Worm (Caenorhabditis elegans) whole organism, mixed stage, embryonic: ENCODE data around the gene acs-20.
A peak's percentile ranks its signal among the peaks of the same experiment; 100 is the strongest.

Experiments used
- M03D4.4 ChIP-seq: sonication (generic microtip); optimal IDR thresholded peaks from 2 replicates; lab custom pipeline; 2017; ENCODE audit warnings: mild to moderate bottlenecking, missing genetic modification characterization, missing compliant biosample characterization
- blmp-1 ChIP-seq: fragments of 150-350 bp; optimal IDR thresholded peaks from 2 replicates; lab custom pipeline; 2014; ENCODE audit warnings: missing biosample characterization, missing genetic modification characterization
- ceh-39 ChIP-seq: fragments of 150-350 bp; optimal IDR thresholded peaks from 2 replicates; lab custom pipeline; 2014; ENCODE audit warnings: missing biosample characterization, missing genetic modification characterization
- ceh-43 ChIP-seq: fragments of 200-800 bp; sonication (Bioruptor generic); optimal IDR thresholded peaks from 2 replicates; lab custom pipeline; 2018; ENCODE audit warnings: mild to moderate bottlenecking, missing genetic modification characterization, moderate library complexity, missing compliant biosample characterization
- ceh-83 ChIP-seq: fragments of 200-800 bp; sonication (Bioruptor generic); optimal IDR thresholded peaks from 2 replicates; lab custom pipeline; 2018; ENCODE audit warnings: mild to moderate bottlenecking, missing genetic modification characterization, missing compliant biosample characterization
- ces-1 ChIP-seq: fragments of 150-350 bp; optimal IDR thresholded peaks from 2 replicates; lab custom pipeline; 2014; ENCODE audit warnings: missing biosample characterization, missing genetic modification reagents, missing genetic modification characterization
- cnd-1 ChIP-seq: fragments of 200-800 bp; sonication (Bioruptor generic); optimal IDR thresholded peaks from 2 replicates; lab custom pipeline; 2018; ENCODE audit warnings: mild to moderate bottlenecking, missing genetic modification characterization, missing compliant biosample characterization
- drap-1 ChIP-seq: fragments of 200-800 bp; sonication (Bioruptor generic); optimal IDR thresholded peaks from 3 replicates; lab custom pipeline; 2018; ENCODE audit warnings: mild to moderate bottlenecking, missing genetic modification characterization, missing compliant biosample characterization
- elt-1 ChIP-seq: sonication (generic microtip); optimal IDR thresholded peaks from 2 replicates; lab custom pipeline; 2017; ENCODE audit warnings: missing genetic modification characterization, mild to moderate bottlenecking, missing compliant biosample characterization, antibody characterized with exemption, moderate library complexity, borderline replicate concordance; ENCODE audit not compliant: insufficient read depth
- elt-3 ChIP-seq: fragments of 150-350 bp; optimal IDR thresholded peaks from 2 replicates; lab custom pipeline; 2014; ENCODE audit warnings: missing biosample characterization, missing genetic modification characterization
- ham-2 ChIP-seq: fragments of 200-800 bp; sonication (Bioruptor generic); optimal IDR thresholded peaks from 2 replicates; lab custom pipeline; 2018; ENCODE audit warnings: mild to moderate bottlenecking, missing genetic modification characterization, missing compliant biosample characterization
- hlh-1 ChIP-seq: fragments of 150-350 bp; optimal IDR thresholded peaks from 2 replicates; lab custom pipeline; 2014; ENCODE audit warnings: missing biosample characterization, missing genetic modification reagents, missing genetic modification characterization
- lin-13 ChIP-seq: fragments of 150-350 bp; optimal IDR thresholded peaks from 2 replicates; lab custom pipeline; 2014; ENCODE audit warnings: missing biosample characterization, missing genetic modification characterization
- lin-32 ChIP-seq: fragments of 200-800 bp; sonication (Bioruptor generic); optimal IDR thresholded peaks from 2 replicates; lab custom pipeline; 2018; ENCODE audit warnings: mild to moderate bottlenecking, missing genetic modification characterization, missing compliant biosample characterization
- lsy-2 ChIP-seq: fragments of 150-350 bp; optimal IDR thresholded peaks from 2 replicates; lab custom pipeline; 2014; ENCODE audit warnings: missing biosample characterization, missing genetic modification characterization
- mab-5 ChIP-seq: fragments of 150-350 bp; optimal IDR thresholded peaks from 2 replicates; lab custom pipeline; 2014; ENCODE audit warnings: missing biosample characterization, missing genetic modification characterization
- mep-1 ChIP-seq: fragments of 150-350 bp; optimal IDR thresholded peaks from 2 replicates; lab custom pipeline; 2017; ENCODE audit warnings: missing biosample characterization, missing genetic modification reagents, missing genetic modification characterization, inconsistent platforms
- mls-2 ChIP-seq: sonication (generic microtip); optimal IDR thresholded peaks from 2 replicates; lab custom pipeline; 2016; ENCODE audit warnings: mild to moderate bottlenecking, missing genetic modification characterization, moderate library complexity, missing compliant biosample characterization
- nhr-12 ChIP-seq: fragments of 150-350 bp; optimal IDR thresholded peaks from 2 replicates; lab custom pipeline; 2014; ENCODE audit warnings: missing biosample characterization, missing genetic modification characterization
- nhr-2 ChIP-seq: fragments of 150-350 bp; optimal IDR thresholded peaks from 2 replicates; lab custom pipeline; 2014; ENCODE audit warnings: missing biosample characterization, missing genetic modification characterization
- nhr-237 ChIP-seq: fragments of 150-350 bp; optimal IDR thresholded peaks from 2 replicates; lab custom pipeline; 2014; ENCODE audit warnings: missing biosample characterization, missing genetic modification characterization
- nhr-28 ChIP-seq: fragments of 150-350 bp; optimal IDR thresholded peaks from 2 replicates; lab custom pipeline; 2014; ENCODE audit warnings: missing biosample characterization, missing genetic modification characterization
- pha-4 ChIP-seq: fragments of 150-350 bp; optimal IDR thresholded peaks from 2 replicates; lab custom pipeline; 2018; ENCODE audit warnings: missing biosample characterization, missing genetic modification reagents, missing genetic modification characterization
- sptf-1 ChIP-seq: sonication (generic microtip); optimal IDR thresholded peaks from 2 replicates; lab custom pipeline; 2017; ENCODE audit warnings: mild to moderate bottlenecking, missing genetic modification characterization, moderate library complexity, missing compliant biosample characterization
- unc-39 ChIP-seq: fragments of 150-350 bp; optimal IDR thresholded peaks from 2 replicates; lab custom pipeline; 2014; ENCODE audit warnings: missing biosample characterization, missing genetic modification characterization
- unc-62 ChIP-seq: fragments of 150-350 bp; optimal IDR thresholded peaks from 2 replicates; lab custom pipeline; 2014; ENCODE audit warnings: missing biosample characterization, missing genetic modification reagents, missing genetic modification characterization
- zip-8 ChIP-seq: fragments of 150-350 bp; optimal IDR thresholded peaks from 2 replicates; lab custom pipeline; 2014; ENCODE audit warnings: missing biosample characterization, missing genetic modification characterization
- ztf-11 ChIP-seq: fragments of 150-350 bp; optimal IDR thresholded peaks from 2 replicates; lab custom pipeline; 2014; ENCODE audit warnings: missing biosample characterization, missing genetic modification characterization

acs-20 gene

ce11 chrIV:12408625-12409024 lies 10.1 kb upstream of the acs-20 start, which contains the start of gene dsb-1:
Gene dsb-1, plus strand, starts transcription at chrIV:12408925.
- TF ChIP-seq mep-1 (tag; lab: Kevin White, UChicago): no peak
- no peak for TF ChIP-seq unc-62 (GFP tag; lab: Kevin White, UChicago)
- no peak for TF ChIP-seq nhr-12
- no peak for TF ChIP-seq nhr-2
- TF ChIP-seq mls-2 (tag; lab: Kevin White, UChicago): no peak
- TF ChIP-seq ceh-83 (GFP tag; lab: Kevin White, UChicago): no peak
- TF ChIP-seq ztf-11 (tag; lab: Kevin White, UChicago): no peak
- no peak for TF ChIP-seq zip-8 (tag; lab: Kevin White, UChicago)
- no peak for TF ChIP-seq ceh-43
- TF ChIP-seq M03D4.4: no peak
- TF ChIP-seq lin-13: no peak
- no peak for TF ChIP-seq hlh-1 (tag; lab: Kevin White, UChicago)
- no peak for TF ChIP-seq cnd-1
- no peak for TF ChIP-seq blmp-1 (tag; lab: Kevin White, UChicago)
- no peak for TF ChIP-seq unc-39 (tag; lab: Kevin White, UChicago)

- TF ChIP-seq sptf-1 (tag; lab: Kevin White, UChicago) (peak; percentile 33), ztf-11 (tag; lab: Kevin White, UChicago) (no peak), hlh-1 (tag; lab: Kevin White, UChicago) (peak; percentile 48), nhr-28 (tag; lab: Kevin White, UChicago) (no peak), mep-1 (tag; lab: Kevin White, UChicago) (peak; percentile 97), ces-1 (GFP tag; lab: Kevin White, UChicago) (peak; percentile 99), nhr-12 (no peak), lsy-2 (peak; percentile 84), mls-2 (tag; lab: Kevin White, UChicago) (peak; percentile 0), drap-1 (peak; percentile 49), lin-13 (peak; percentile 77), pha-4 (tag; lab: Kevin White, UChicago) (peak; percentile 84), ceh-43 (peak; percentile 11), ceh-39 (tag; lab: Kevin White, UChicago) (peak; percentile 54), elt-1 (tag; lab: Kevin White, UChicago) (no peak), zip-8 (tag; lab: Kevin White, UChicago) (no peak), nhr-237 (peak; percentile 91)
These were observed 5.6 kb upstream of the acs-20 start, which contains the start of gene gex-3 for ce11 chrIV:12404137-12404536. Gene gex-3, plus strand, starts transcription at chrIV:12404431.

ce11 chrIV:12403440-12403839 lies 4.9 kb upstream of the acs-20 start:
- TF ChIP-seq lin-32 (GFP tag; lab: Kevin White, UChicago) (no peak), blmp-1 (tag; lab: Kevin White, UChicago) (no peak), ztf-11 (tag; lab: Kevin White, UChicago) (no peak), elt-3 (tag; lab: Kevin White, UChicago) (peak; percentile 45), M03D4.4 (no peak), hlh-1 (tag; lab: Kevin White, UChicago) (no peak), ham-2 (GFP tag; lab: Kevin White, UChicago) (peak; percentile 82), cnd-1 (no peak), unc-39 (tag; lab: Kevin White, UChicago) (no peak), drap-1 (no peak)

ce11 chrIV:12399983-12400382 lies 1.5 kb upstream of the acs-20 start:
- TF ChIP-seq mab-5 (tag; lab: Kevin White, UChicago) (no peak), lin-32 (GFP tag; lab: Kevin White, UChicago) (no peak), drap-1 (no peak), elt-3 (tag; lab: Kevin White, UChicago) (no peak), lsy-2 (no peak), mep-1 (tag; lab: Kevin White, UChicago) (no peak), sptf-1 (tag; lab: Kevin White, UChicago) (no peak), ces-1 (GFP tag; lab: Kevin White, UChicago) (no peak), lin-13 (no peak), pha-4 (tag; lab: Kevin White, UChicago) (no peak)

ce11 chrIV:12396645-12397258 lies 1.8 kb downstream of the acs-20 start:
- peak; percentile 5 for TF ChIP-seq elt-3 (tag; lab: Kevin White, UChicago)
- TF ChIP-seq blmp-1 (tag; lab: Kevin White, UChicago): peak; percentile 74
- no peak for TF ChIP-seq M03D4.4
- TF ChIP-seq ces-1 (GFP tag; lab: Kevin White, UChicago): no peak
- peak; percentile 50 for TF ChIP-seq ham-2 (GFP tag; lab: Kevin White, UChicago)
- TF ChIP-seq drap-1: no peak
- no peak for TF ChIP-seq pha-4 (tag; lab: Kevin White, UChicago)
